Worm (Caenorhabditis elegans) whole organism, L1 larva: Measurements from ENCODE around the gene ZC155.2.

Source experiments
- ets-5 ChIP-seq: fragments of 200-800 bp; sonication (Bioruptor generic); IDR thresholded peaks from 2 replicates; pipeline ENCODE4 v1.3.6; 2022; ENCODE audit warnings: missing genetic modification characterization, missing compliant biosample characterization
- hpl-2 ChIP-seq: fragments of 150-350 bp; optimal IDR thresholded peaks from 2 replicates; lab custom pipeline; 2014; ENCODE audit warnings: missing biosample characterization, missing genetic modification reagents, missing genetic modification characterization
- lin-39 ChIP-seq: fragments of 150-350 bp; optimal IDR thresholded peaks from 2 replicates; lab custom pipeline; 2014; ENCODE audit warnings: missing biosample characterization, missing genetic modification reagents, missing genetic modification characterization
- lir-3 ChIP-seq: sonication (generic microtip); optimal IDR thresholded peaks from 2 replicates; lab custom pipeline; 2016; ENCODE audit warnings: mild to moderate bottlenecking, missing genetic modification characterization, moderate library complexity, missing compliant biosample characterization; ENCODE audit not compliant: poor library complexity
- lsy-2 ChIP-seq, 2 experiments: fragments of 150-350 bp; optimal IDR thresholded peaks; 2 replicates each; lab custom pipeline; 2014; ENCODE audit warnings: missing biosample characterization in 2 of 2, missing genetic modification characterization in 2 of 2
- nhr-11 ChIP-seq: fragments of 150-350 bp; optimal IDR thresholded peaks from 2 replicates; lab custom pipeline; 2014; ENCODE audit warnings: missing biosample characterization, missing genetic modification characterization
- nhr-12 ChIP-seq: sonication (generic microtip); optimal IDR thresholded peaks from 2 replicates; lab custom pipeline; 2017; ENCODE audit warnings: missing biosample characterization, missing genetic modification characterization
- nhr-77 ChIP-seq: fragments of 150-350 bp; optimal IDR thresholded peaks from 2 replicates; lab custom pipeline; 2014; ENCODE audit warnings: missing biosample characterization, missing genetic modification characterization
- pqm-1 ChIP-seq: sonication (generic microtip); optimal IDR thresholded peaks from 3 replicates; lab custom pipeline; 2017; ENCODE audit warnings: missing biosample characterization, missing genetic modification characterization
- snpc-4 ChIP-seq: fragments of 150-350 bp; optimal IDR thresholded peaks from 2 replicates; lab custom pipeline; 2014; ENCODE audit warnings: missing biosample characterization, missing genetic modification characterization
- sox-4 ChIP-seq: sonication (generic microtip); optimal IDR thresholded peaks from 2 replicates; lab custom pipeline; 2016; ENCODE audit warnings: missing genetic modification characterization, missing compliant biosample characterization
- unc-62 ChIP-seq: fragments of 150-350 bp; optimal IDR thresholded peaks from 2 replicates; lab custom pipeline; 2014; ENCODE audit warnings: missing biosample characterization, missing genetic modification reagents, missing genetic modification characterization
- unc-86 ChIP-seq: sonication (generic microtip); optimal IDR thresholded peaks from 2 replicates; lab custom pipeline; 2016; ENCODE audit warnings: missing genetic modification characterization, missing compliant biosample characterization
- zag-1 ChIP-seq: fragments of 150-350 bp; optimal IDR thresholded peaks from 2 replicates; lab custom pipeline; 2014; ENCODE audit warnings: missing biosample characterization, missing genetic modification characterization

DNA sequence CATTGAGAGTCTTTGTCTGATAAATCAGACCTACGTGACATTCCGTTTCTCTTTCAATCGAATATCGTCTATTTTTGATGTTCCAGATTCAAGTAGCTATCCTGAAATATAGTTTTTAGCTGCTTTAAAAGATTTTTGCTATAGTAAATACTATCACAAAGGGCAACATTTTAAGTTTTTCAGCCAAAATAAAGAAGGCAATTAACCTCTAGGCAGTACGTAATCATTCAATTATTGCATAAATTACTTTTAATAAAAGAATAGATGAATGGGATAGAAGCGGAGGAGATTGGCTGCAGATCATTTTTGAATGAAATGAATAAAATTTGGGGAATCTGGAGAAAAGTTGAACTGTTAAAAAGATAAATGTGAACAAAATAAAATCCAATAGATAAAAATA is 49.1 kb upstream of the ZC155.2 start, which contains the start of gene ulp-1:
- TF ChIP-seq zag-1 (no peak), nhr-77 (no peak), nhr-12 (tag; lab: Kevin White, UChicago) (no peak), hpl-2 (GFP tag; lab: Kevin White, UChicago) (no peak), snpc-4 (tag; lab: Kevin White, UChicago) (no peak), lir-3 (tag; lab: Kevin White, UChicago) (no peak), lin-39 (tag; lab: Kevin White, UChicago) (no peak), unc-86 (tag; lab: Kevin White, UChicago) (no peak), nhr-11 (tag; lab: Kevin White, UChicago) (no peak), sox-4 (tag; lab: Kevin White, UChicago) (no peak), lsy-2 (tag; optimal IDR thresholded peaks at IDR 0.05; lab: Kevin White, UChicago) (no peak), pqm-1 (tag; lab: Kevin White, UChicago) (no peak), ets-5 (GFP tag; lab: Robert Waterston, UW) (no peak), unc-62 (GFP tag; lab: Kevin White, UChicago) (no peak)
